Worm (Caenorhabditis elegans): Measurements from ENCODE around the gene ced-7.

DNA sequence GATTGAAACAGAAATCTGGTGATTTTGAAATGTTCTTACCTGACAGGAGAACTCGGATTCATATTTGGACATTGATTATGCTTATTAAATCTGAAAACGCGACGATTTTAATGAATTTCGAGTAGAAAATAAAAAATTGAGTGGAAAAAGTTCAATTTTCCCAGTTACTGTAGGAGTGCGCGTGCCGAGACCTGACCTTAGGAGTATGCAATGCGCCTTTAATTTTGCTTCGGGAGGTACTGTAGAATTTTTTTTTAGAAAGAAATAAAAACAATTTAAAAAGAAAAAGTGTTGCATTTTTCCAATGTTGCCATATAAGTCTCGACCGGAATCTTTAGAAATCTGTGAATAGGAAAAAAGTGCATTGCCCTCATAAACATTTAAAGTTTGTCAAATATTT is 13.9 kb downstream of the ced-7 start, which contains the start of gene C48B4.11:
- TF ChIP-seq F13H6.1 (tag; optimal IDR thresholded peaks at IDR 0.05) (no peak), ama-1 (optimal IDR thresholded peaks at IDR 0.05) (no peak), nhr-237 (tag; optimal IDR thresholded peaks at IDR 0.05) (no peak), nhr-11 (tag; optimal IDR thresholded peaks at IDR 0.05) (no peak), nhr-12 (tag; optimal IDR thresholded peaks at IDR 0.05) (no peak), sma-3 (GFP tag; optimal IDR thresholded peaks at IDR 0.05) (no peak), egl-27 (tag; optimal IDR thresholded peaks at IDR 0.05) (no peak), R02D3.7 (tag; optimal IDR thresholded peaks at IDR 0.05) (no peak), snpc-4 (tag; optimal IDR thresholded peaks at IDR 0.05) (no peak)

Measured in whole organism, L2 larva.